Fruit fly (Drosophila melanogaster) whole organism, embryonic: ENCODE results near the gene Reg-2.

Source experiments
- Antp ChIP-seq: fragments of 200-800 bp; sonication (Bioruptor generic); optimal IDR thresholded peaks from 3 replicates; lab custom pipeline; 2016; ENCODE audit warnings: missing biosample characterization, missing genetic modification characterization
- Awh ChIP-seq: fragments of 200-800 bp; sonication (Bioruptor generic); IDR thresholded peaks from 2 replicates; pipeline ENCODE4, ENCODE4 v1.3.6; 2022; ENCODE audit warnings: missing biosample characterization, missing genetic modification characterization
- CG10209 ChIP-seq: fragments of 200-800 bp; sonication (Bioruptor generic); optimal IDR thresholded peaks from 3 replicates; lab custom pipeline; 2017; ENCODE audit warnings: missing biosample characterization, mild to moderate bottlenecking, missing genetic modification characterization, missing genetic modification reagents
- CG11560 ChIP-seq: fragments of 200-800 bp; sonication (Bioruptor generic); IDR thresholded peaks from 3 replicates; pipeline ENCODE4 v1.3.6; 2022; ENCODE audit warnings: missing biosample characterization, missing genetic modification characterization
- CG12219 ChIP-seq: fragments of 200-800 bp; sonication (Bioruptor generic); optimal IDR thresholded peaks from 3 replicates; lab custom pipeline; 2018; ENCODE audit warnings: missing biosample characterization, mild to moderate bottlenecking, missing genetic modification characterization
- CG13775 ChIP-seq: fragments of 200-800 bp; sonication (Bioruptor generic); optimal IDR thresholded peaks from 3 replicates; lab custom pipeline; 2017; ENCODE audit warnings: missing biosample characterization, mild to moderate bottlenecking, missing genetic modification characterization
- CG1603 ChIP-seq: fragments of 200-800 bp; sonication (Bioruptor generic); optimal IDR thresholded peaks from 2 replicates; lab custom pipeline; 2019; ENCODE audit warnings: missing biosample characterization, mild to moderate bottlenecking, missing genetic modification characterization, moderate library complexity
- CG18764 ChIP-seq: fragments of 200-800 bp; sonication (Bioruptor generic); optimal IDR thresholded peaks from 3 replicates; lab custom pipeline; 2016; ENCODE audit warnings: missing biosample characterization, missing genetic modification characterization
- CG2116 ChIP-seq: fragments of 200-800 bp; sonication (Bioruptor generic); optimal IDR thresholded peaks from 3 replicates; lab custom pipeline; 2018; ENCODE audit warnings: missing biosample characterization, mild to moderate bottlenecking, missing genetic modification characterization
- CG2120 ChIP-seq: fragments of 200-800 bp; sonication (Bioruptor generic); optimal IDR thresholded peaks from 3 replicates; lab custom pipeline; 2016; ENCODE audit warnings: missing biosample characterization, missing genetic modification characterization
- CG31388 ChIP-seq: fragments of 200-800 bp; sonication (Bioruptor generic); optimal IDR thresholded peaks from 2 replicates; lab custom pipeline; 2016; ENCODE audit warnings: missing biosample characterization, missing genetic modification characterization
- CG32767 ChIP-seq: fragments of 200-800 bp; sonication (Bioruptor generic); IDR thresholded peaks from 2 replicates; pipeline ENCODE4 v1.3.6; 2022; ENCODE audit warnings: missing biosample characterization, missing genetic modification characterization
- CG32772 ChIP-seq: fragments of 200-800 bp; sonication (Bioruptor generic); IDR thresholded peaks from 2 replicates; pipeline ENCODE4 v1.3.6; 2022; ENCODE audit warnings: missing biosample characterization, missing genetic modification characterization
- CG3407 ChIP-seq: fragments of 200-800 bp; sonication (Bioruptor generic); optimal IDR thresholded peaks from 2 replicates; lab custom pipeline; 2018; ENCODE audit warnings: missing biosample characterization, mild to moderate bottlenecking, missing genetic modification characterization
- CG7745 ChIP-seq: fragments of 200-800 bp; sonication (Bioruptor generic); optimal IDR thresholded peaks from 2 replicates; lab custom pipeline; 2018; ENCODE audit warnings: missing biosample characterization, mild to moderate bottlenecking, missing genetic modification characterization, moderate library complexity
- CG8290 ChIP-seq, 3 experiments: fragments of 200-800 bp; sonication (Bioruptor generic); optimal IDR thresholded peaks; 2 replicates each; lab custom pipeline; 2016 to 2019; ENCODE audit warnings: missing biosample characterization in 3 of 3, missing genetic modification characterization in 3 of 3, mild to moderate bottlenecking in 2 of 3, moderate library complexity in 1 of 3
- CHES-1-like ChIP-seq: fragments of 200-800 bp; sonication (Bioruptor generic); optimal IDR thresholded peaks from 2 replicates; lab custom pipeline; 2016; ENCODE audit warnings: missing biosample characterization, missing genetic modification characterization
- Dbx ChIP-seq: fragments of 200-800 bp; sonication (Bioruptor generic); IDR thresholded peaks from 3 replicates; pipeline ENCODE4 v1.3.6; 2022; ENCODE audit warnings: missing biosample characterization, missing genetic modification characterization
- Dip3 ChIP-seq: fragments of 200-800 bp; sonication (Bioruptor generic); optimal IDR thresholded peaks from 3 replicates; lab custom pipeline; 2016; ENCODE audit warnings: missing biosample characterization, missing genetic modification characterization
- Doc2 ChIP-seq: fragments of 200-800 bp; sonication (Bioruptor generic); IDR thresholded peaks from 2 replicates; pipeline ENCODE4 v1.3.6; 2022; ENCODE audit warnings: missing biosample characterization, missing genetic modification characterization
- Ets97D ChIP-seq: fragments of 200-800 bp; sonication (Bioruptor generic); optimal IDR thresholded peaks from 3 replicates; lab custom pipeline; 2016; ENCODE audit warnings: missing biosample characterization, missing genetic modification characterization
- Hey ChIP-seq: fragments of 200-800 bp; sonication (Bioruptor generic); optimal IDR thresholded peaks from 3 replicates; lab custom pipeline; 2018; ENCODE audit warnings: missing biosample characterization, mild to moderate bottlenecking, missing genetic modification characterization
- Hmr ChIP-seq: fragments of 200-800 bp; sonication (Bioruptor generic); optimal IDR thresholded peaks from 3 replicates; lab custom pipeline; 2017; ENCODE audit warnings: mild to moderate bottlenecking, missing biosample characterization, missing genetic modification reagents, missing genetic modification characterization
- Mad ChIP-seq: fragments of 200-800 bp; sonication (Bioruptor generic); optimal IDR thresholded peaks from 2 replicates; lab custom pipeline; 2016; ENCODE audit warnings: missing biosample characterization, missing genetic modification characterization
- NC2β ChIP-seq: fragments of 200-800 bp; sonication (Bioruptor generic); optimal IDR thresholded peaks from 2 replicates; lab custom pipeline; 2016; ENCODE audit warnings: missing biosample characterization, missing genetic modification characterization
- Opbp ChIP-seq: fragments of 200-800 bp; sonication (Bioruptor generic); IDR thresholded peaks from 3 replicates; pipeline ENCODE4 v1.3.6; 2022; ENCODE audit warnings: missing biosample characterization, missing genetic modification characterization; ENCODE audit not compliant: partially characterized antibody
- Side ChIP-seq: fragments of 200-800 bp; sonication (Bioruptor generic); optimal IDR thresholded peaks from 2 replicates; lab custom pipeline; 2016; ENCODE audit warnings: missing biosample characterization, missing genetic modification characterization
- ac ChIP-seq: fragments of 200-800 bp; sonication (Bioruptor generic); optimal IDR thresholded peaks from 3 replicates; lab custom pipeline; 2017; ENCODE audit warnings: missing biosample characterization, mild to moderate bottlenecking, missing genetic modification characterization
- br ChIP-seq: fragments of >200 bp; optimal IDR thresholded peaks from 2 replicates; lab custom pipeline; 2017
- ci ChIP-seq: fragments of 200-800 bp; sonication (Bioruptor generic); IDR thresholded peaks from 3 replicates; pipeline ENCODE4 v1.3.6; 2022; ENCODE audit warnings: missing biosample characterization, missing genetic modification characterization
- dan ChIP-seq: fragments of 200-800 bp; sonication (Bioruptor generic); IDR thresholded peaks from 2 replicates; pipeline ENCODE4 v1.3.6; 2022; ENCODE audit warnings: missing biosample characterization, missing genetic modification characterization
- eve ChIP-seq, 2 experiments: fragments of >200 bp; optimal IDR thresholded peaks; 2 replicates each; lab custom pipeline; 2017; ENCODE audit warnings: missing biosample characterization in 2 of 2, missing genetic modification characterization in 2 of 2
- eyg ChIP-seq: fragments of 200-800 bp; sonication (Bioruptor generic); optimal IDR thresholded peaks from 3 replicates; lab custom pipeline; 2016; ENCODE audit warnings: missing biosample characterization, missing genetic modification characterization
- fd102C ChIP-seq: fragments of 200-800 bp; sonication (Bioruptor generic); optimal IDR thresholded peaks from 2 replicates; lab custom pipeline; 2018; ENCODE audit warnings: missing biosample characterization, mild to moderate bottlenecking, missing genetic modification characterization, moderate library complexity
- fru ChIP-seq: fragments of >200 bp; optimal IDR thresholded peaks from 2 replicates; lab custom pipeline; 2017
- ftz-f1 ChIP-seq: fragments of 200-800 bp; sonication (Bioruptor generic); optimal IDR thresholded peaks from 2 replicates; lab custom pipeline; 2016; ENCODE audit warnings: missing biosample characterization, missing genetic modification characterization
- gfzf ChIP-seq: fragments of 200-800 bp; sonication (Bioruptor generic); optimal IDR thresholded peaks from 2 replicates; lab custom pipeline; 2016; ENCODE audit warnings: missing biosample characterization, mild to moderate bottlenecking, missing genetic modification characterization, moderate library complexity
- gsb ChIP-seq: fragments of 200-800 bp; sonication (Bioruptor generic); IDR thresholded peaks from 2 replicates; pipeline ENCODE4 v1.3.6; 2022; ENCODE audit warnings: missing biosample characterization, missing genetic modification characterization
- gsb-n ChIP-seq: fragments of 200-800 bp; sonication (Bioruptor generic); optimal IDR thresholded peaks from 3 replicates; lab custom pipeline; 2018; ENCODE audit warnings: missing biosample characterization, mild to moderate bottlenecking, missing genetic modification characterization
- h ChIP-seq: fragments of >200 bp; optimal IDR thresholded peaks from 2 replicates; lab custom pipeline; 2017
- nmo ChIP-seq: fragments of 200-800 bp; sonication (Bioruptor generic); optimal IDR thresholded peaks from 2 replicates; lab custom pipeline; 2018; ENCODE audit warnings: missing biosample characterization, mild to moderate bottlenecking, missing genetic modification characterization, moderate library complexity
- prd ChIP-seq, 3 experiments: fragments of >200 bp in 2 of 3; fragments of 200-800 bp in 1 of 3; sonication (Bioruptor generic) in 1 of 3; optimal IDR thresholded peaks in 2 of 3; IDR thresholded peaks in 1 of 3; 2 replicates in 2 of 3; 3 replicates in 1 of 3; pipeline versions ENCODE4 v1.3.6 to Lab custom; 2017 to 2022; ENCODE audit warnings: missing biosample characterization in 1 of 3, missing genetic modification characterization in 1 of 3
- sna ChIP-seq: fragments of 200-800 bp; sonication (Bioruptor generic); IDR thresholded peaks from 2 replicates; pipeline ENCODE4 v1.3.6; 2022; ENCODE audit warnings: missing biosample characterization, missing genetic modification characterization; ENCODE audit not compliant: partially characterized antibody
- sr ChIP-seq: fragments of 200-800 bp; sonication (Bioruptor generic); IDR thresholded peaks from 3 replicates; pipeline ENCODE4 v1.3.6; 2022; ENCODE audit warnings: missing biosample characterization, missing genetic modification characterization
- tll ChIP-seq, 2 experiments: fragments of 200-800 bp in 1 of 2; fragments of >200 bp in 1 of 2; sonication (Bioruptor generic) in 1 of 2; optimal IDR thresholded peaks; 2 replicates each; lab custom pipeline; 2017 to 2019; ENCODE audit warnings: missing biosample characterization in 2 of 2, missing genetic modification characterization in 2 of 2, mild to moderate bottlenecking in 1 of 2, moderate library complexity in 1 of 2
- tup ChIP-seq: fragments of 200-800 bp; sonication (Bioruptor generic); optimal IDR thresholded peaks from 2 replicates; lab custom pipeline; 2016; ENCODE audit warnings: missing biosample characterization, mild to moderate bottlenecking, missing genetic modification characterization, moderate library complexity
- vnd ChIP-seq: fragments of 200-800 bp; sonication (Bioruptor generic); IDR thresholded peaks from 3 replicates; pipeline ENCODE4 v1.3.6; 2022; ENCODE audit warnings: missing biosample characterization, missing genetic modification characterization; ENCODE audit not compliant: partially characterized antibody
- wor ChIP-seq: fragments of 200-800 bp; sonication (Bioruptor generic); IDR thresholded peaks from 2 replicates; pipeline ENCODE4 v1.3.6; 2022; ENCODE audit warnings: missing biosample characterization, missing genetic modification characterization

The Reg-2 gene

DNA sequence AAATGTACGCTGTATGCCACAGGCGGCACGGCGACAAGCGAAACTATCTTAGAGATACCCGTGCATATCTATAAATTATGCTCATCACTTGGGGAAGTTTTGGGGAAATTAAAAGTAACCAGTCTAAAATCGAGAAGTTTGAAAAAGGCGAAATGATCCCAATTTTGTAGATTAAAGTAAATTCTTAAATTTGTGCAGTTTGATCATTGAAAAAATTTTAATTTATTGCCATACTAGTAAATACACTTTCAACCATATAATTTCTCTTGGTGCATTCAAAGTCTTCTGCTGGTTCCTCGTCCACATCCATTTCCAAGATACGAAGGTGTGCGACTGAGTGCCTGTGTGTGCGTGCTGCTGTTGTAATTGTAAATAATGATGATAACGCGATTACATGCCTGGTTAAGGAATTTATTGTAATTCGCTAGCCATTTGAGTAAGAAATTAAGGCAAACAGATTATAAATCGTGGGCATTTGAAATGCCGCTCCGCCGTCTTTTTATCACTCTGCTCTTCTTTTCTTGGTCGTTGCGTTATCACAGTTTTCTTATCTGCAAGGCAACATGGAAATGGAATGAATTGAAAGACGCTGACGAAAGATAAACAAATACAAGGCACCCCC is 9.2 kb upstream of the Reg-2 start (continued):
- TF ChIP-seq Side (GFP tag; lab: Kevin White, UChicago): peak; percentile 81
- TF ChIP-seq CG18764: peak; percentile 79
- TF ChIP-seq vnd (GFP tag; lab: Robert Waterston, UW): no peak
- peak; percentile 89 for TF ChIP-seq Awh (GFP tag; lab: Robert Waterston, UW)
- TF ChIP-seq Antp (GFP tag; lab: Kevin White, UChicago): peak; percentile 85
- TF ChIP-seq gsb-n: peak; percentile 89
- TF ChIP-seq CHES-1-like (GFP tag; lab: Kevin White, UChicago): peak; percentile 83
- no peak for TF ChIP-seq fd102C (GFP tag; lab: Kevin White, UChicago)
- TF ChIP-seq Dbx (GFP tag; lab: Robert Waterston, UW): peak; percentile 65; the same call in 2 of the 3 replicates
- TF ChIP-seq nmo: peak; percentile 92
- peak; percentile 52; the same call in 1 of the 2 replicates for TF ChIP-seq dan (GFP tag; lab: Robert Waterston, UW)
- TF ChIP-seq Ets97D (GFP tag; lab: Kevin White, UChicago): peak; percentile 34
- TF ChIP-seq eyg (GFP tag; lab: Kevin White, UChicago): peak; percentile 72
- peak in 1 of 2 experiments; percentile 92 for TF ChIP-seq eve (GFP tag; optimal IDR thresholded peaks at IDR 0.05; lab: Kevin White, UChicago)
- peak; percentile 83 for TF ChIP-seq CG10209 (GFP tag; lab: Kevin White, UChicago)
- TF ChIP-seq sr (GFP tag; lab: Robert Waterston, UW): 0 out of 3 replicates have a peak, but pooled peaks have one; percentile 20
- TF ChIP-seq CG7745 (tag; lab: Kevin White, UChicago): no peak
- peak; percentile 46 for TF ChIP-seq Dip3 (GFP tag; lab: Kevin White, UChicago)

DNA sequence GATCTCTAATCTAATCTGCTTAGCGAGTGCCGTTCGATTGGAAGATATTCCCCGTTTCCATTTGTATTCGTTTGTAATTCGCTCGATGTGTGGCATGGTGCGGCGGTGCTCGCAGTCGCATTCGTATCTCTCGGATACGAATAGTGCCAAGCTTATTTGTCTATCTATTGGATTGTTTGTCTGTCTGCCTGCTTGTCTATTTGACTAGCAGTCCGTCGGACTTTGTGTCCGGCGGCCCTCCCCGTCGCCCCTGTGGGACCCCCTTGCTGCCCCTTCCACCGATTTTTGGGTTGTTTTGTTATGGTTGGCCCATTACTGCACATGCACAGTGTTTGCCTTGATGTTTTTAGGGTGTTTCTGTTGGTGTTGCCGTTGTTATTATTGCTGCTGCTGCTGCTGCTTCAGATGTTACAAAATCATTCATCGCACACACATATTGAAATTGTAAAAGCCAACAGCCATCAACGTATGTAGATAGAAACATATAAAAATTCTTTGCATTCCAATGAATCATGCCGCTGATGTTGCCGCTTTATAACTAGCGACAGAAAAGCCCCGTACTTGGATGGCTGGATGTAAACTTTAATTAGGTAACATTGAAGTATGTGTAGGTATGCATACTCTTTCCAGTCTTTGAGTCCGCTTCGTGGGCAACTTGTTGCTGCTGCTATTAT is 8.5 kb upstream of the Reg-2 start:
- TF ChIP-seq CG8290 (GFP tag; optimal IDR thresholded peaks at IDR 0.05; lab: Kevin White, UChicago): no peak
- TF ChIP-seq CG8290 (tag; optimal IDR thresholded peaks at IDR 0.05; lab: Kevin White, UChicago): peak in 1 of 2 experiments; percentile 68
- TF ChIP-seq CG31388 (GFP tag; lab: Kevin White, UChicago): no peak
- TF ChIP-seq prd (optimal IDR thresholded peaks at IDR 0.05; lab: Kevin White, UChicago): no peak
- TF ChIP-seq prd (GFP tag; IDR thresholded peaks at IDR 0.05; lab: Robert Waterston, UW): 0 out of 3 replicates have a peak, but pooled peaks have one; percentile 13
- TF ChIP-seq gfzf (GFP tag; lab: Kevin White, UChicago): no peak
- TF ChIP-seq h: no peak
- TF ChIP-seq CG13775 (GFP tag; lab: Kevin White, UChicago): no peak
- TF ChIP-seq CG32772 (GFP tag; lab: Robert Waterston, UW): no peak
- no peak for TF ChIP-seq CG12219 (GFP tag; lab: Kevin White, UChicago)
- TF ChIP-seq gsb (GFP tag; lab: Robert Waterston, UW): no peak
- TF ChIP-seq CG32767 (GFP tag; lab: Robert Waterston, UW): peak; percentile 53; the same call in 1 of the 2 replicates
- TF ChIP-seq Opbp (GFP tag; lab: Robert Waterston, UW): peak; percentile 36; the same call in 1 of the 3 replicates
- peak; percentile 8 for TF ChIP-seq ac (GFP tag; lab: Kevin White, UChicago)
- TF ChIP-seq tll (GFP tag; optimal IDR thresholded peaks at IDR 0.05; lab: Kevin White, UChicago): no peak
- TF ChIP-seq CG3407 (GFP tag; lab: Kevin White, UChicago): peak; percentile 39
- no peak for TF ChIP-seq Doc2
- TF ChIP-seq CG2116 (GFP tag; lab: Kevin White, UChicago): no peak
- 0 out of 2 replicates have a peak, but pooled peaks have one; percentile 13 for TF ChIP-seq sna (GFP tag; lab: Robert Waterston, UW)
- no peak for TF ChIP-seq tup (GFP tag; lab: Kevin White, UChicago)
- peak; percentile 25 for TF ChIP-seq Hmr (GFP tag; lab: Kevin White, UChicago)
- no peak for TF ChIP-seq CG11560 (tag; lab: Robert Waterston, UW)
- TF ChIP-seq wor: no peak
- TF ChIP-seq fru (lab: Kevin White, UChicago): no peak
- no peak for TF ChIP-seq NC2β (GFP tag; lab: Kevin White, UChicago)
- TF ChIP-seq CG1603 (tag; lab: Kevin White, UChicago): peak; percentile 26
- TF ChIP-seq Mad (GFP tag; lab: Kevin White, UChicago): no peak
- peak; percentile 86 for TF ChIP-seq ci
- no peak for TF ChIP-seq br (lab: Kevin White, UChicago)
- no peak for TF ChIP-seq CG2120
- TF ChIP-seq ftz-f1 (GFP tag; lab: Kevin White, UChicago): no peak
- TF ChIP-seq Hey (tag; lab: Kevin White, UChicago): no peak
